Worm (Caenorhabditis elegans): ENCODE measurements around the gene srv-8.
A peak's percentile ranks its signal among the peaks of the same experiment; 100 is the strongest.

ce11 chrV:13380178-13380577 is 40.4 kb downstream of the srv-8 start, which contains the start of gene ifbp-1:
- TF ChIP-seq nhr-12 (tag; optimal IDR thresholded peaks at IDR 0.05) (no peak), nhr-77 (tag; optimal IDR thresholded peaks at IDR 0.05) (no peak), F13H6.1 (tag; optimal IDR thresholded peaks at IDR 0.05) (peak; percentile 36), zag-1 (tag; optimal IDR thresholded peaks at IDR 0.05) (no peak), sma-9 (GFP tag; optimal IDR thresholded peaks at IDR 0.05) (peak; percentile 90), sma-9 (tag; optimal IDR thresholded peaks at IDR 0.05) (no peak), mab-5 (tag; optimal IDR thresholded peaks at IDR 0.05) (no peak)
